Worm (Caenorhabditis elegans): ENCODE results near the gene F21G4.6.
A peak's percentile ranks its signal among the peaks of the same experiment; 100 is the strongest.

The F21G4.6 gene

ce11 chrX:9869522-9869921, 47.7 kb downstream of the F21G4.6 start, which contains the start of gene R07B1.13:
Gene R07B1.13, plus strand, starts transcription at chrX:9869822.
- no peak for TF ChIP-seq sup-37 (GFP tag; optimal IDR thresholded peaks at IDR 0.05)
- no peak for TF ChIP-seq nhr-77 (tag; optimal IDR thresholded peaks at IDR 0.05)

- TF ChIP-seq C16A3.4 (tag; optimal IDR thresholded peaks at IDR 0.05) (no peak), grh-1 (GFP tag; IDR thresholded peaks at IDR 0.05) (no peak), swsn-7 (tag; optimal IDR thresholded peaks at IDR 0.05) (no peak)
Measured at ce11 chrX:9868820-9869219, 48.4 kb downstream of the F21G4.6 start, which contains the start of gene R07B1.7. Gene R07B1.7, plus strand, starts transcription at chrX:9869120.

ce11 chrX:9866355-9866754, 50.9 kb downstream of the F21G4.6 start, which contains the start of gene R07B1.6:
Gene R07B1.6, plus strand, starts transcription at chrX:9866655.
- no peak for TF ChIP-seq fkh-8 (tag; optimal IDR thresholded peaks at IDR 0.05)
- TF ChIP-seq nhr-85 (tag), result no peak
- TF ChIP-seq vab-15 (tag; optimal IDR thresholded peaks at IDR 0.05), result no peak
- no peak for TF ChIP-seq sptf-1 (tag; optimal IDR thresholded peaks at IDR 0.05)
- no peak for TF ChIP-seq nhr-11 (tag; optimal IDR thresholded peaks at IDR 0.05)
- no peak for TF ChIP-seq snu-23 (GFP tag; optimal IDR thresholded peaks at IDR 0.05)

- TF ChIP-seq ets-5 (GFP tag; IDR thresholded peaks at IDR 0.05), result no peak
- TF ChIP-seq nhr-84 (tag; optimal IDR thresholded peaks at IDR 0.05), result no peak
- no peak for TF ChIP-seq sptf-1 (tag; optimal IDR thresholded peaks at IDR 0.05)
- no peak for TF ChIP-seq tbx-2 (tag; optimal IDR thresholded peaks at IDR 0.05)
- no peak for TF ChIP-seq fos-1 (tag; optimal IDR thresholded peaks at IDR 0.05)
- TF ChIP-seq elt-2 (tag; optimal IDR thresholded peaks at IDR 0.05), result peak; percentile 79
- peak; percentile 8 for TF ChIP-seq lin-14 (GFP tag; optimal IDR thresholded peaks at IDR 0.05)
- TF ChIP-seq alr-1 (tag; optimal IDR thresholded peaks at IDR 0.05; ENCODE audit: borderline replicate concordance), result no peak
- no peak for TF ChIP-seq mep-1 (tag; optimal IDR thresholded peaks at IDR 0.05)
- TF ChIP-seq isw-1 (GFP tag; IDR thresholded peaks at IDR 0.05), result no peak
- TF ChIP-seq fkh-10 (GFP tag; optimal IDR thresholded peaks at IDR 0.05), result no peak
- TF ChIP-seq swsn-7 (tag; optimal IDR thresholded peaks at IDR 0.05), result no peak
- no peak for TF ChIP-seq dsc-1 (tag; optimal IDR thresholded peaks at IDR 0.05)
- TF ChIP-seq lin-13 (GFP tag; optimal IDR thresholded peaks at IDR 0.05), result no peak
- no peak for TF ChIP-seq mef-2 (tag; optimal IDR thresholded peaks at IDR 0.05)
- no peak for TF ChIP-seq nhr-11 (tag; optimal IDR thresholded peaks at IDR 0.05)
- no peak for TF ChIP-seq efl-3 (GFP tag; optimal IDR thresholded peaks at IDR 0.05)
- TF ChIP-seq lsy-2 (tag; optimal IDR thresholded peaks at IDR 0.05), result no peak
- TF ChIP-seq hlh-4 (tag; optimal IDR thresholded peaks at IDR 0.05), result no peak
- TF ChIP-seq nhr-28 (tag; optimal IDR thresholded peaks at IDR 0.05), result no peak
- TF ChIP-seq nhr-237 (tag; optimal IDR thresholded peaks at IDR 0.05), result no peak
- TF ChIP-seq grh-1 (GFP tag; IDR thresholded peaks at IDR 0.05), result no peak
- no peak for TF ChIP-seq C04F5.9 (tag; optimal IDR thresholded peaks at IDR 0.05)
- peak; percentile 46 for TF ChIP-seq snu-23 (GFP tag; optimal IDR thresholded peaks at IDR 0.05)
- TF ChIP-seq snpc-4 (tag; optimal IDR thresholded peaks at IDR 0.05), result no peak
- peak in 1 of 2 experiments; percentile 14 for TF ChIP-seq lin-35 (GFP tag; optimal IDR thresholded peaks at IDR 0.05)
- TF ChIP-seq sup-37 (GFP tag; optimal IDR thresholded peaks at IDR 0.05), result no peak
- TF ChIP-seq fkh-4 (tag; optimal IDR thresholded peaks at IDR 0.05; ENCODE audit: borderline replicate concordance), result no peak
- TF ChIP-seq mdl-1 (tag; optimal IDR thresholded peaks at IDR 0.05), result no peak
- no peak for TF ChIP-seq mab-9 (GFP tag; IDR thresholded peaks at IDR 0.05)
- TF ChIP-seq xbp-1 (tag; optimal IDR thresholded peaks at IDR 0.05), result no peak
- no peak for TF ChIP-seq C16A3.4 (tag; optimal IDR thresholded peaks at IDR 0.05)
- TF ChIP-seq ceh-82 (tag; optimal IDR thresholded peaks at IDR 0.05), result no peak
- no peak for TF ChIP-seq unc-86 (tag; optimal IDR thresholded peaks at IDR 0.05)
- no peak for TF ChIP-seq ceh-8 (GFP tag; optimal IDR thresholded peaks at IDR 0.05)
- no peak for TF ChIP-seq nhr-76 (tag; optimal IDR thresholded peaks at IDR 0.05)
- TF ChIP-seq egl-27 (tag; optimal IDR thresholded peaks at IDR 0.05), result no peak
- no peak for TF ChIP-seq blmp-1 (tag; optimal IDR thresholded peaks at IDR 0.05)
- TF ChIP-seq F16B12.6 (tag; optimal IDR thresholded peaks at IDR 0.05), result no peak
- no peak for TF ChIP-seq ztf-11 (tag; optimal IDR thresholded peaks at IDR 0.05)
- no peak for TF ChIP-seq lin-39 (tag; optimal IDR thresholded peaks at IDR 0.05)
- no peak for TF ChIP-seq unc-130 (tag; optimal IDR thresholded peaks at IDR 0.05)
Measured at ce11 chrX:9862916-9863624, 54.2 kb downstream of the F21G4.6 start, which contains the start of the genes gst-36 and R07B1.5. Gene gst-36, minus strand, starts transcription at chrX:9862960. Gene R07B1.5, plus strand, starts transcription at chrX:9863580.
